Fruit fly (Drosophila melanogaster): ENCODE measurements around the gene CG6621.
A peak's percentile ranks its signal among the peaks of the same experiment; 100 is the strongest.

Gene CG6621

DNA sequence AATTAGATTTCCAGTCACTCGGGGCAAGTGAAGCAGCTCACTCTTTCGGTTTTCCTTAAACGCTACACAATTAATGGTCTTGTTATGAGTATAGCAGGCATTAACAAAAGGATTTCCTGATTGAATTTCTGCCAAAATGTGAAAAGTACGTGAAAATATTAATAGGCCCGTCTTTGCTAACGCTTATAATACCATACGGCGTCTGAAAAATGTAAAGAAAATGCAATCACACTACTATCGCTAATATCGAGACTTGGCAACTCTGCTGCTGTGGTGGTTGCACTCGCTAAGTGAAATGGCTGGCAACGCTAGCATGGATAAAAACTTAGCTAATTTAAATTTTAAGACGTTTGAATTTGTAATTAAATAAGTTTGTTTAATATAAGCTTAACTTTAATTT lies at the start of gene CG6621:
Gene CG6621 (minus strand): TSS at position 205 of the 400 bp plus-strand sequence.
- TF ChIP-seq Hey (tag; optimal IDR thresholded peaks at IDR 0.05) = no peak
- no peak for TF ChIP-seq CG32772 (GFP tag; IDR thresholded peaks at IDR 0.05)
- TF ChIP-seq CG2116 (GFP tag; optimal IDR thresholded peaks at IDR 0.05) = peak; percentile 52
- TF ChIP-seq amos (GFP tag; IDR thresholded peaks at IDR 0.05; ENCODE audit: partially characterized antibody) = peak; percentile 73; the same call in 1 of the 2 replicates
- TF ChIP-seq ham (GFP tag; IDR thresholded peaks at IDR 0.05) = no peak
- no peak for TF ChIP-seq Dad (GFP tag; optimal IDR thresholded peaks at IDR 0.05)
- no peak for TF ChIP-seq al (GFP tag; IDR thresholded peaks at IDR 0.05)
- TF ChIP-seq gt (GFP tag; IDR thresholded peaks at IDR 0.05) = no peak
- TF ChIP-seq Bgb (GFP tag; IDR thresholded peaks at IDR 0.05; ENCODE audit: partially characterized antibody) = peak; percentile 68
- TF ChIP-seq dimm (GFP tag; IDR thresholded peaks at IDR 0.05) = no peak
- TF ChIP-seq Drgx (GFP tag; IDR thresholded peaks at IDR 0.05) = no peak
- no peak for TF ChIP-seq bab2 (GFP tag; optimal IDR thresholded peaks at IDR 0.05)
- no peak for TF ChIP-seq Lpt (GFP tag; optimal IDR thresholded peaks at IDR 0.05)
- no peak for TF ChIP-seq stc (GFP tag; IDR thresholded peaks at IDR 0.05)
- TF ChIP-seq CG9797 (GFP tag; optimal IDR thresholded peaks at IDR 0.05) = peak; percentile 93
- no peak for TF ChIP-seq crol (GFP tag; IDR thresholded peaks at IDR 0.05)
- TF ChIP-seq CG3838 (GFP tag; optimal IDR thresholded peaks at IDR 0.05) = no peak
- TF ChIP-seq ssp (GFP tag; IDR thresholded peaks at IDR 0.05) = 0 out of 2 replicates have a peak, but pooled peaks have one; percentile 10
- TF ChIP-seq CG9437 (GFP tag; optimal IDR thresholded peaks at IDR 0.05) = no peak
- no peak for TF ChIP-seq Lim3 (GFP tag; IDR thresholded peaks at IDR 0.05)
- TF ChIP-seq tx (GFP tag; optimal IDR thresholded peaks at IDR 0.05) = no peak
- no peak for TF ChIP-seq run (tag; optimal IDR thresholded peaks at IDR 0.05)
- peak; percentile 3 for TF ChIP-seq lilli (GFP tag; optimal IDR thresholded peaks at IDR 0.05)
- no peak for TF ChIP-seq rib (GFP tag; IDR thresholded peaks at IDR 0.05)
- no peak for TF ChIP-seq luna (GFP tag; optimal IDR thresholded peaks at IDR 0.05)
- TF ChIP-seq jumu (GFP tag; optimal IDR thresholded peaks at IDR 0.05) = no peak
- no peak for TF ChIP-seq cato (GFP tag; optimal IDR thresholded peaks at IDR 0.05; ENCODE audit: borderline replicate concordance)
- no peak for TF ChIP-seq sna (GFP tag; IDR thresholded peaks at IDR 0.05; ENCODE audit: partially characterized antibody)
- TF ChIP-seq CG7987 (GFP tag; optimal IDR thresholded peaks at IDR 0.05) = no peak
- no peak for TF ChIP-seq NK7.1 (GFP tag; optimal IDR thresholded peaks at IDR 0.05)
- TF ChIP-seq grn (GFP tag; optimal IDR thresholded peaks at IDR 0.05) = no peak
- TF ChIP-seq slou (GFP tag; optimal IDR thresholded peaks at IDR 0.05) = no peak
- TF ChIP-seq disco-r (GFP tag; optimal IDR thresholded peaks at IDR 0.05) = no peak
- no peak for TF ChIP-seq CG3065 (GFP tag; optimal IDR thresholded peaks at IDR 0.05)
- TF ChIP-seq ara (GFP tag; IDR thresholded peaks at IDR 0.05) = no peak
- no peak for TF ChIP-seq CG4282 (GFP tag; optimal IDR thresholded peaks at IDR 0.05)
- TF ChIP-seq CG6791 (GFP tag; IDR thresholded peaks at IDR 0.05; ENCODE audit: partially characterized antibody) = peak; percentile 67; the same call in 2 of the 3 replicates
- TF ChIP-seq CG11696 (GFP tag; IDR thresholded peaks at IDR 0.05) = no peak
- peak; percentile 69 for TF ChIP-seq knrl (GFP tag; IDR thresholded peaks at IDR 0.05; ENCODE audit: partially characterized antibody)
- TF ChIP-seq CG11695 (GFP tag; IDR thresholded peaks at IDR 0.05) = no peak
- TF ChIP-seq CG10979 (tag; optimal IDR thresholded peaks at IDR 0.05) = no peak
- TF ChIP-seq Hmx (GFP tag; optimal IDR thresholded peaks at IDR 0.05) = no peak
- no peak for TF ChIP-seq sqz (GFP tag; optimal IDR thresholded peaks at IDR 0.05)
- TF ChIP-seq Atf6 (GFP tag; IDR thresholded peaks at IDR 0.05) = no peak
- TF ChIP-seq pum (GFP tag; optimal IDR thresholded peaks at IDR 0.05) = no peak
- no peak for TF ChIP-seq NfI (GFP tag; optimal IDR thresholded peaks at IDR 0.05)
- TF ChIP-seq Fer1 (GFP tag; optimal IDR thresholded peaks at IDR 0.05) = peak; percentile 9
- TF ChIP-seq trh (GFP tag; optimal IDR thresholded peaks at IDR 0.05) = no peak
- TF ChIP-seq onecut (GFP tag; IDR thresholded peaks at IDR 0.05) = no peak
- TF ChIP-seq CG4424 (GFP tag; optimal IDR thresholded peaks at IDR 0.05) = no peak
- TF ChIP-seq odd (GFP tag; optimal IDR thresholded peaks at IDR 0.05) = no peak
- TF ChIP-seq bbx (GFP tag; IDR thresholded peaks at IDR 0.05; ENCODE audit: partially characterized antibody) = peak; percentile 26; the same call in 1 of the 2 replicates
- TF ChIP-seq CG9932 (GFP tag; IDR thresholded peaks at IDR 0.05) = peak; percentile 48; the same call in 1 of the 2 replicates
